Fruit fly (Drosophila melanogaster) whole organism, prepupa: Measurements from ENCODE around the gene CG6013.

Source experiments
- CG10631 ChIP-seq: fragments of 200-800 bp; sonication (Bioruptor generic); optimal IDR thresholded peaks from 2 replicates; lab custom pipeline; 2016; ENCODE audit warnings: missing biosample characterization, missing genetic modification characterization
- CG10669 ChIP-seq: fragments of 200-800 bp; sonication (Bioruptor generic); optimal IDR thresholded peaks from 3 replicates; lab custom pipeline; 2018; ENCODE audit warnings: missing biosample characterization, mild to moderate bottlenecking, missing genetic modification characterization, moderate library complexity
- CG11762 ChIP-seq: fragments of 200-800 bp; sonication (Bioruptor generic); optimal IDR thresholded peaks from 3 replicates; lab custom pipeline; 2016; ENCODE audit warnings: missing biosample characterization, missing genetic modification characterization; ENCODE audit not compliant: insufficient read depth
- CG11902 ChIP-seq: fragments of 200-800 bp; sonication (Bioruptor generic); optimal IDR thresholded peaks from 3 replicates; lab custom pipeline; 2016; ENCODE audit warnings: missing biosample characterization, missing genetic modification characterization
- CG3032 ChIP-seq: fragments of 200-800 bp; optimal IDR thresholded peaks from 2 replicates; lab custom pipeline; 2019; ENCODE audit warnings: missing biosample characterization, mild to moderate bottlenecking, missing genetic modification characterization, moderate library complexity
- CG31627 ChIP-seq: fragments of 200-800 bp; sonication (Bioruptor generic); optimal IDR thresholded peaks from 3 replicates; lab custom pipeline; 2016; ENCODE audit warnings: missing biosample characterization, missing genetic modification characterization
- CG34406 ChIP-seq: fragments of 200-800 bp; sonication (Bioruptor generic); optimal IDR thresholded peaks from 3 replicates; lab custom pipeline; 2016; ENCODE audit warnings: missing biosample characterization, missing genetic modification characterization
- CG3919 ChIP-seq: fragments of 200-800 bp; sonication (Bioruptor generic); optimal IDR thresholded peaks from 3 replicates; lab custom pipeline; 2016; ENCODE audit warnings: missing biosample characterization, missing genetic modification characterization
- CG4318 ChIP-seq: fragments of 200-800 bp; sonication (Bioruptor generic); optimal IDR thresholded peaks from 3 replicates; lab custom pipeline; 2017; ENCODE audit warnings: missing biosample characterization, mild to moderate bottlenecking, missing genetic modification characterization
- CG6163 ChIP-seq: fragments of 200-800 bp; sonication (Bioruptor generic); IDR thresholded peaks from 3 replicates; pipeline ENCODE4 v1.3.6; 2022; ENCODE audit warnings: missing biosample characterization, missing genetic modification characterization
- CG6276 ChIP-seq: fragments of 200-800 bp; sonication (Bioruptor generic); optimal IDR thresholded peaks from 2 replicates; lab custom pipeline; 2017; ENCODE audit warnings: missing biosample characterization, mild to moderate bottlenecking, missing genetic modification characterization
- CG6792 ChIP-seq: fragments of 200-800 bp; sonication (Bioruptor generic); optimal IDR thresholded peaks from 3 replicates; lab custom pipeline; 2016; ENCODE audit warnings: missing biosample characterization, missing genetic modification characterization
- CG6808 ChIP-seq: fragments of 200-800 bp; sonication (Bioruptor generic); optimal IDR thresholded peaks from 3 replicates; lab custom pipeline; 2017; ENCODE audit warnings: missing biosample characterization, missing genetic modification characterization, mild to moderate bottlenecking, moderate library complexity, missing genetic modification reagents
- CG6854 ChIP-seq: fragments of 200-800 bp; sonication (Bioruptor generic); optimal IDR thresholded peaks from 2 replicates; lab custom pipeline; 2017; ENCODE audit warnings: missing biosample characterization, mild to moderate bottlenecking, missing genetic modification characterization
- CG7368 ChIP-seq: fragments of 200-800 bp; sonication (Bioruptor generic); optimal IDR thresholded peaks from 3 replicates; lab custom pipeline; 2016; ENCODE audit warnings: missing biosample characterization, missing genetic modification characterization
- CG8119 ChIP-seq: fragments of 200-800 bp; sonication (Bioruptor generic); IDR thresholded peaks from 3 replicates; pipeline ENCODE4 v1.3.6; 2022; ENCODE audit warnings: missing biosample characterization, missing genetic modification characterization
- CG8632 ChIP-seq: fragments of 200-800 bp; sonication (Bioruptor generic); optimal IDR thresholded peaks from 3 replicates; lab custom pipeline; 2016; ENCODE audit warnings: missing biosample characterization, missing genetic modification characterization
- CG9139 ChIP-seq: fragments of 200-800 bp; sonication (Bioruptor generic); optimal IDR thresholded peaks from 3 replicates; lab custom pipeline; 2017; ENCODE audit warnings: missing biosample characterization, mild to moderate bottlenecking, missing genetic modification characterization
- Eip75B ChIP-seq: fragments of 200-800 bp; sonication (Bioruptor generic); optimal IDR thresholded peaks from 3 replicates; lab custom pipeline; 2016; ENCODE audit warnings: missing biosample characterization, missing genetic modification characterization
- Eip78C ChIP-seq: fragments of 200-800 bp; sonication (Bioruptor generic); peaks from one replicate; lab custom pipeline; 2016; ENCODE audit warnings: missing biosample characterization, missing genetic modification characterization
- Ets21C ChIP-seq: fragments of 200-800 bp; sonication (Bioruptor generic); optimal IDR thresholded peaks from 3 replicates; lab custom pipeline; 2016; ENCODE audit warnings: missing biosample characterization, missing genetic modification characterization
- Ets96B ChIP-seq: fragments of 200-800 bp; optimal IDR thresholded peaks from 2 replicates; lab custom pipeline; 2019; ENCODE audit warnings: missing biosample characterization, mild to moderate bottlenecking, missing genetic modification characterization, moderate library complexity
- Gug ChIP-seq: fragments of 200-800 bp; sonication (Bioruptor generic); IDR thresholded peaks from 2 replicates; pipeline ENCODE4 v1.3.6; 2022; ENCODE audit warnings: missing biosample characterization, missing genetic modification characterization
- Hr39 ChIP-seq: fragments of 200-800 bp; sonication (Bioruptor generic); optimal IDR thresholded peaks from 2 replicates; lab custom pipeline; 2016; ENCODE audit warnings: missing biosample characterization, missing genetic modification characterization
- Lpt ChIP-seq: fragments of 200-800 bp; sonication (Bioruptor generic); optimal IDR thresholded peaks from 3 replicates; lab custom pipeline; 2016; ENCODE audit warnings: missing biosample characterization, missing genetic modification characterization
- Met ChIP-seq: fragments of 200-800 bp; sonication (Bioruptor generic); optimal IDR thresholded peaks from 3 replicates; lab custom pipeline; 2016; ENCODE audit warnings: missing biosample characterization, missing genetic modification characterization
- OdsH ChIP-seq: fragments of 200-800 bp; sonication (Bioruptor generic); optimal IDR thresholded peaks from 3 replicates; lab custom pipeline; 2016; ENCODE audit warnings: missing biosample characterization, missing genetic modification characterization
- Smox ChIP-seq: fragments of 200-800 bp; sonication (Bioruptor generic); optimal IDR thresholded peaks from 3 replicates; lab custom pipeline; 2016; ENCODE audit warnings: missing biosample characterization, missing genetic modification characterization
- achi ChIP-seq: fragments of 200-800 bp; sonication (Bioruptor generic); optimal IDR thresholded peaks from 3 replicates; lab custom pipeline; 2016; ENCODE audit warnings: missing biosample characterization, missing genetic modification characterization
- cyc ChIP-seq: fragments of 200-800 bp; sonication (Bioruptor generic); optimal IDR thresholded peaks from 3 replicates; lab custom pipeline; 2016; ENCODE audit warnings: missing biosample characterization, missing genetic modification characterization
- dsx ChIP-seq: fragments of 200-800 bp; optimal IDR thresholded peaks from 3 replicates; lab custom pipeline; 2019; ENCODE audit warnings: missing biosample characterization, mild to moderate bottlenecking, missing genetic modification characterization, moderate library complexity; ENCODE audit not compliant: poor library complexity, severe bottlenecking
- eg ChIP-seq: fragments of 200-800 bp; sonication (Bioruptor generic); IDR thresholded peaks from 3 replicates; pipeline ENCODE4 v1.3.6; 2022; ENCODE audit warnings: missing biosample characterization, missing genetic modification characterization
- esn ChIP-seq: fragments of 200-800 bp; sonication (Bioruptor generic); optimal IDR thresholded peaks from 2 replicates; lab custom pipeline; 2016; ENCODE audit warnings: missing biosample characterization, mild to moderate bottlenecking, missing genetic modification characterization, moderate library complexity
- fd85E ChIP-seq: fragments of 200-800 bp; sonication (Bioruptor generic); optimal IDR thresholded peaks from 3 replicates; lab custom pipeline; 2016; ENCODE audit warnings: missing biosample characterization, missing genetic modification characterization
- fkh ChIP-seq: fragments of 200-800 bp; sonication (Bioruptor generic); optimal IDR thresholded peaks from 3 replicates; lab custom pipeline; 2017; ENCODE audit warnings: missing biosample characterization, mild to moderate bottlenecking, missing genetic modification characterization, moderate library complexity
- lz ChIP-seq: fragments of 200-800 bp; sonication (Bioruptor generic); optimal IDR thresholded peaks from 3 replicates; lab custom pipeline; 2016; ENCODE audit warnings: missing biosample characterization, missing genetic modification characterization
- net ChIP-seq: fragments of 200-800 bp; sonication (Bioruptor generic); optimal IDR thresholded peaks from 3 replicates; lab custom pipeline; 2016; ENCODE audit warnings: missing biosample characterization, missing genetic modification characterization
- salr ChIP-seq, 2 experiments: fragments of 200-800 bp; sonication (Bioruptor generic); optimal IDR thresholded peaks; 3 replicates each; lab custom pipeline; 2016 to 2018; ENCODE audit warnings: missing biosample characterization in 2 of 2, missing genetic modification characterization in 2 of 2, mild to moderate bottlenecking in 1 of 2
- ss ChIP-seq, 2 experiments: fragments of 200-800 bp; sonication (Bioruptor generic); optimal IDR thresholded peaks; 2 replicates in 1 of 2; 3 replicates in 1 of 2; lab custom pipeline; 2017 to 2018; ENCODE audit warnings: mild to moderate bottlenecking in 2 of 2, missing biosample characterization in 2 of 2, missing genetic modification characterization in 2 of 2, moderate library complexity in 1 of 2
- svp ChIP-seq: fragments of 200-800 bp; sonication (Bioruptor generic); peaks from one replicate; lab custom pipeline; 2016; ENCODE audit warnings: missing biosample characterization, missing genetic modification characterization
- topi ChIP-seq: fragments of 200-800 bp; sonication (Bioruptor generic); optimal IDR thresholded peaks from 3 replicates; lab custom pipeline; 2016; ENCODE audit warnings: missing biosample characterization, missing genetic modification characterization

The CG6013 gene

DNA sequence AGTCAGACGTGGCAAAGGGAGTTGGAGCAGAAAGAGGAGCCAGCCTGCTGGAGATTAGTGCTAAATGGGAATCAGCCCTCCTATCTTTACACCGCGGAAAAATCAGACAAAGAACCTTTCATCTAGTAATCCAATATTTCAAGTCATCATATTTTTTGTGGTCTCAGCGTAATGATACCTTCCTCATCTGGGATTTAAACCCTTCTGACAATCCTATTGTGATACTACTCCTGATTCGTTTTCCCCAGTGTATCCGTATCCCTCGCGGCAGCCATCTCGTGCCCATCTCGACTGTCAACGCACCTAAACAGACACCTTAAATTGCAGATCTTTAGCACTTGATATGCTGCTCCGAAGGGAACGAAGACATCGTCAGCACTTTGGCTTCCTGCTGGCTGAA, 32.9 kb upstream of the CG6013 start (continued):
- TF ChIP-seq CG31627 (GFP tag; lab: Kevin White, UChicago) (peak; percentile 6), cyc (GFP tag; lab: Kevin White, UChicago) (no peak), net (GFP tag; lab: Kevin White, UChicago) (peak; percentile 6), CG10669 (GFP tag; lab: Kevin White, UChicago) (peak; percentile 47), svp (GFP tag; lab: Kevin White, UChicago) (no peak), CG11762 (GFP tag; lab: Kevin White, UChicago) (peak; percentile 40), Gug (GFP tag; lab: Robert Waterston, UW) (peak; percentile 50), salr (GFP tag; optimal IDR thresholded peaks at IDR 0.05; lab: Kevin White, UChicago) (peak; percentile 32 to 35), CG8632 (no peak), CG3919 (GFP tag; lab: Kevin White, UChicago) (peak; percentile 77), Lpt (GFP tag; lab: Kevin White, UChicago) (no peak), CG7368 (GFP tag; lab: Kevin White, UChicago) (peak; percentile 27), CG6276 (no peak), CG6854 (GFP tag; lab: Kevin White, UChicago) (no peak), CG34406 (GFP tag; lab: Kevin White, UChicago) (no peak), eg (GFP tag; lab: Robert Waterston, UW) (no peak), ss (GFP tag; optimal IDR thresholded peaks at IDR 0.05; lab: Kevin White, UChicago) (no peak), CG4318 (GFP tag; lab: Kevin White, UChicago) (peak; percentile 38), Eip78C (GFP tag; lab: Kevin White, UChicago) (peak; percentile 79), fkh (GFP tag; lab: Kevin White, UChicago) (no peak), Ets21C (GFP tag; lab: Kevin White, UChicago) (no peak), Hr39 (GFP tag; lab: Kevin White, UChicago) (no peak), OdsH (peak; percentile 35), CG3032 (tag; lab: Kevin White, UChicago) (peak; percentile 65), Smox (no peak), Eip75B (GFP tag; lab: Kevin White, UChicago) (no peak), lz (GFP tag; lab: Kevin White, UChicago) (no peak), dsx (peak; percentile 50), CG6163 (GFP tag; lab: Robert Waterston, UW) (peak; percentile 77), Ets96B (tag; lab: Kevin White, UChicago) (peak; percentile 68), CG6808 (GFP tag; lab: Kevin White, UChicago) (peak; percentile 31), CG8119 (0 out of 3 replicates have a peak, but pooled peaks have one; percentile 25), Met (GFP tag; lab: Kevin White, UChicago) (no peak), achi (GFP tag; lab: Kevin White, UChicago) (peak; percentile 47), esn (no peak), CG10631 (GFP tag; lab: Kevin White, UChicago) (peak; percentile 50), fd85E (GFP tag; lab: Kevin White, UChicago) (no peak), topi (GFP tag; lab: Kevin White, UChicago) (no peak), CG11902 (peak; percentile 27)

- TF ChIP-seq svp (GFP tag; lab: Kevin White, UChicago) = peak; percentile 62
- TF ChIP-seq fkh (GFP tag; lab: Kevin White, UChicago) = peak; percentile 69
- TF ChIP-seq CG9139 (GFP tag; lab: Kevin White, UChicago) = peak; percentile 30
- no peak for TF ChIP-seq CG6792 (GFP tag; lab: Kevin White, UChicago)
- no peak for TF ChIP-seq dsx
- TF ChIP-seq CG31627 (GFP tag; lab: Kevin White, UChicago) = no peak
- TF ChIP-seq Eip78C (GFP tag; lab: Kevin White, UChicago) = peak; percentile 71
- TF ChIP-seq ss (GFP tag; optimal IDR thresholded peaks at IDR 0.05; lab: Kevin White, UChicago) = peak in 1 of 2 experiments; percentile 43
- TF ChIP-seq salr (GFP tag; optimal IDR thresholded peaks at IDR 0.05; lab: Kevin White, UChicago) = no peak
These were observed 31.3 kb upstream of the CG6013 start for dm6 chr3R:18999906-19000451.
